Worm (Caenorhabditis elegans) whole organism, midembryonic: Measurements from ENCODE around the gene K03B8.4.
"Not testable (repeated sequence)": the region's sequence is repeated elsewhere in the genome, so short reads cannot be mapped to it uniquely, and the experiment has no call there.

ENCODE experiments used
- T22C8.4 ChIP-seq: fragments of 200-800 bp; sonication (Bioruptor generic); IDR thresholded peaks from 2 replicates; pipeline ENCODE4 v1.3.6; 2022; ENCODE audit warnings: missing genetic modification characterization, missing compliant biosample characterization
- cog-1 ChIP-seq: sonication (generic microtip); optimal IDR thresholded peaks from 2 replicates; lab custom pipeline; 2016; ENCODE audit warnings: missing genetic modification characterization, missing compliant biosample characterization
- flt-1 ChIP-seq: fragments of 200-800 bp; sonication (Bioruptor generic); IDR thresholded peaks from 2 replicates; pipeline ENCODE4 v1.3.6; 2022; ENCODE audit warnings: missing genetic modification characterization, missing compliant biosample characterization
- klf-2 ChIP-seq: fragments of 200-800 bp; sonication (Bioruptor generic); conservative IDR thresholded peaks from 2 replicates; pipeline ENCODE4 v1.3.6; 2022; ENCODE audit warnings: missing genetic modification reagents, missing genetic modification characterization, missing compliant biosample characterization
- med-1 ChIP-seq: sonication (generic microtip); optimal IDR thresholded peaks from 2 replicates; lab custom pipeline; 2017; ENCODE audit warnings: missing genetic modification characterization, mild to moderate bottlenecking, missing compliant biosample characterization, antibody characterized with exemption, missing genetic modification reagents; ENCODE audit not compliant: insufficient read depth
- ref-1 ChIP-seq: fragments of 200-800 bp; sonication (Bioruptor generic); conservative IDR thresholded peaks from 2 replicates; pipeline ENCODE4 v1.3.6; 2022; ENCODE audit warnings: missing genetic modification reagents, missing genetic modification characterization, missing compliant biosample characterization
- tab-1 ChIP-seq: fragments of 200-800 bp; sonication (Bioruptor generic); IDR thresholded peaks from 2 replicates; pipeline ENCODE4 v1.3.6; 2022; ENCODE audit warnings: missing genetic modification characterization, missing compliant biosample characterization
- ztf-23 ChIP-seq: fragments of 200-800 bp; sonication (Bioruptor generic); IDR thresholded peaks from 2 replicates; pipeline ENCODE4 v1.3.6; 2022; ENCODE audit warnings: missing genetic modification reagents, missing genetic modification characterization, missing compliant biosample characterization
- ztf-29 ChIP-seq: fragments of 200-800 bp; sonication (Bioruptor generic); IDR thresholded peaks from 2 replicates; pipeline ENCODE4 v1.3.6; 2022; ENCODE audit warnings: missing genetic modification reagents, missing genetic modification characterization, missing compliant biosample characterization

The K03B8.4 gene

DNA sequence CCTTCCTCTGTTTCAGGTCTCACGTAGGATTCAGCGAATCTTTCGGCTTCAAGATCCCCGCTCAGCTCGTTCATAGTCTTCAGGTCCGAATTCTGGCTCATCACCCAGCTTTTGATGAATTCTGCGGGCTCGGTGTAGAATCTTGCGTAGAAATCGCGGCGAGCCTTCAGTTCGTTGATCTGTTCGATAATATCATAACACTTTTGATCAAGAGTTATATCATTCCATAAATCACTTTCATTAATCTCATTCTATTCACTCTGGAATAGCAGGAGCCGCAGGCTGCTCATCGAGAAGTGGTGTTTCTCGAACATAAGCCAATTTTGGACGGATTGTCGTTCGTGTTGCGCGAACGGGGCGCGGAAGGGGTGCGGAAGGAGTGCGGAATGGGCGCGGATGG lies at the start of gene K03B8.4:
Gene K03B8.4 (minus strand): TSS at position 101 of the 400 bp plus-strand sequence.
- not testable (repeated sequence) for TF ChIP-seq ztf-23 (GFP tag; lab: Robert Waterston, UW); tab-1; ref-1

DNA sequence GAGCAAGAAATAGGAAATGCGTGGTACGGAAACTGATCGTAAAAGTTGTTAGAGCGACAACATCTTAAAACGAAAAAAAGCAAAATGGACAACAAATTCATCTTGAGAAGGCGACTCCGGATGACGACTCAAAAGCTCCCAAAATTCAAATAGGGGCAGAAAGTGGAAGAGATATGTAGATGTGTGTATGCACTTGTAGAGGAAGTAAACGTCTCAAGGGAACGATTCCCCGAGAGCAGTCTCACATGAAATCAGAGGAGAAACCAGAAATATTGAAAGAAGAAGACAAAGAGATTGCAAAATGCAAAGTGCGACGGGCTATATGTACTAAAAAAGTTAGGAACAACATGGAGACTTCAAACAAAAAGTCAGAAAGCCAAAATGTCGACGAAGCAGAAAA lies 48.6 kb upstream of the K03B8.4 start, which contains the start of gene F57B7.2:
Gene F57B7.2 (minus strand): TSS at position 101 of the 400 bp plus-strand sequence.
- TF ChIP-seq cog-1 (no peak), ztf-29 (GFP tag; lab: Robert Waterston, UW) (no peak), T22C8.4 (no peak), ztf-23 (GFP tag; lab: Robert Waterston, UW) (no peak), flt-1 (no peak), tab-1 (no peak), med-1 (GFP tag; lab: Kevin White, UChicago) (no peak), klf-2 (GFP tag; lab: Robert Waterston, UW) (no peak)

DNA sequence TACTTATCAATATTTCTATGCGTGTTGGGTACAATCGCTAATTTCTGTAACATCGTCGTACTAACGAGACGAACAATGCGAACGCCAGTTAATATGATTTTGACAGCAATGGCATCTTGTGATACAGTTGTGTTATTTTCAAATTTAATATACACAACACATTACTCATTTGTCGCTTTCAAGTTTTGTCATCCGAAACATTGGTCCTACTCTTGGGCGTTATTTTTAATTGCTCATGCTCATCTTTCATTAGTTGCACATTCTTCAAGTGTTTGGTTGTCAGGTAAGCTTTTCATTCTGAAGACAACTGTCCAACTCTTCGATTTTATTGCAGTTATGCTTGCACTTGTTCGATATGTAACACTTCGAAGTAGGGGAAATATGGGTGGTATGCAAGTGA lies 44.3 kb upstream of the K03B8.4 start:
- TF ChIP-seq klf-2 (GFP tag; lab: Robert Waterston, UW) = no peak
- TF ChIP-seq ztf-29 (GFP tag; lab: Robert Waterston, UW) = no peak
- no peak for TF ChIP-seq ztf-23 (GFP tag; lab: Robert Waterston, UW)
- TF ChIP-seq ref-1 = no peak
- no peak for TF ChIP-seq tab-1
- no peak for TF ChIP-seq flt-1
- no peak for TF ChIP-seq med-1 (GFP tag; lab: Kevin White, UChicago)
- TF ChIP-seq T22C8.4 = no peak
- TF ChIP-seq cog-1 = no peak

DNA sequence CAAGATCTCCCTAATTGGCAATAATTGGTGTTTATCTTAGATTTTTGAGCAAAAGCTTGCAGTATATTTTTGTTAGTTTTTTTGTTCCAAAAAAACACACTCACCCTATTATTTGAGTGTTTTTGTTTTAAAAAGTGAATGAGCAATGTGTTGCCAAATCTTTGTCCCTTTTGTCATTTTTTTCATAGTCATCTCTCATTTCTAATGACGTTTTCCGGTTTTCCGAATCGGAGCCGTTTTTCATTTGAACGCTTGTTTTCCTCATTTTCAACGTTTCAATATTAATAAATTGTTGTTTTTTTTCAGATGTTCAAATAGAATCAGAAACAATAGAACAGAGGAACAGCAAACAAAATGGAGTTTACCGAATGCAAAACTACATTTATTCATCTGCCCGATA lies 43.5 kb upstream of the K03B8.4 start, which contains the start of gene dmsr-1:
Gene dmsr-1 (plus strand): TSS at position 301 of the 400 bp plus-strand sequence.
- TF ChIP-seq flt-1 (no peak), klf-2 (GFP tag; lab: Robert Waterston, UW) (no peak), ref-1 (no peak), tab-1 (no peak)

ce11 chrV:11436407-11436806 lies 41.5 kb upstream of the K03B8.4 start:
- TF ChIP-seq ztf-23 (GFP tag; lab: Robert Waterston, UW) (no peak), tab-1 (no peak), cog-1 (no peak), ztf-29 (GFP tag; lab: Robert Waterston, UW) (no peak), ref-1 (no peak), med-1 (GFP tag; lab: Kevin White, UChicago) (no peak), flt-1 (no peak), klf-2 (GFP tag; lab: Robert Waterston, UW) (no peak), T22C8.4 (no peak)

- TF ChIP-seq ref-1 (no peak), tab-1 (no peak), ztf-29 (GFP tag; lab: Robert Waterston, UW) (no peak), flt-1 (no peak), cog-1 (no peak)
These were observed 40.3 kb upstream of the K03B8.4 start for ce11 chrV:11435242-11435641.

ce11 chrV:11430823-11431222 lies 35.9 kb upstream of the K03B8.4 start:
- no peak for TF ChIP-seq ref-1
- TF ChIP-seq tab-1 = no peak
- TF ChIP-seq med-1 (GFP tag; lab: Kevin White, UChicago) = no peak
- no peak for TF ChIP-seq ztf-29 (GFP tag; lab: Robert Waterston, UW)
- TF ChIP-seq cog-1 = no peak
- no peak for TF ChIP-seq T22C8.4
- no peak for TF ChIP-seq flt-1
- TF ChIP-seq klf-2 (GFP tag; lab: Robert Waterston, UW) = no peak
- no peak for TF ChIP-seq ztf-23 (GFP tag; lab: Robert Waterston, UW)

- TF ChIP-seq T22C8.4 (no peak), ztf-23 (GFP tag; lab: Robert Waterston, UW) (no peak), ztf-29 (GFP tag; lab: Robert Waterston, UW) (no peak), klf-2 (GFP tag; lab: Robert Waterston, UW) (no peak), cog-1 (no peak), flt-1 (no peak), med-1 (GFP tag; lab: Kevin White, UChicago) (no peak), tab-1 (no peak), ref-1 (no peak)
These were observed 33.8 kb upstream of the K03B8.4 start for ce11 chrV:11428728-11429127.

DNA sequence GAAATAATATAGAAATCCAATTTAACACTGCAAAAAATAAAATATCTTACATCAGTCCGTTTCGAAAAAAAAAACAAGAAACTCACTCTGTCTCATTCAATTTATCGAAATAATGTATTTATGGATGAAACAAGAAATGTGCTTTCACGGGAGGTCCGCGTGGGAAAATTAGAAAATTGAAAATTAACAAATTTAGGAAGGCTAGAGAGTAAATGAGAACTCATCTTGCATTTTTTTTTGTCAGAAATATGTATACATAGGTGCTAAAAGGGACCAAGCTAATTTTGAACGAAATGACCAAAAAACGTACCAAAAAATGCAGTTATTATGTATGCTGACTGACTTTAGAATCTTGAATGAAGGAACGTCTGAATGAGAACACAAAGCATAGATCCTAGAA lies 29.6 kb upstream of the K03B8.4 start, which contains the start of gene T26H10.2:
Gene T26H10.2 (minus strand): TSS at position 101 of the 400 bp plus-strand sequence.
- no peak for TF ChIP-seq ztf-29 (GFP tag; lab: Robert Waterston, UW)
- TF ChIP-seq T22C8.4 = no peak
- no peak for TF ChIP-seq ref-1
- no peak for TF ChIP-seq ztf-23 (GFP tag; lab: Robert Waterston, UW)
- no peak for TF ChIP-seq flt-1
- no peak for TF ChIP-seq klf-2 (GFP tag; lab: Robert Waterston, UW)
- no peak for TF ChIP-seq tab-1
- no peak for TF ChIP-seq med-1 (GFP tag; lab: Kevin White, UChicago)
- no peak for TF ChIP-seq cog-1

ce11 chrV:11421605-11422004 lies 26.7 kb upstream of the K03B8.4 start, which contains the start of gene des-2:
Gene des-2, minus strand, starts transcription at chrV:11421705.
- no peak for TF ChIP-seq ref-1
- no peak for TF ChIP-seq ztf-29 (GFP tag; lab: Robert Waterston, UW)
- no peak for TF ChIP-seq flt-1
- no peak for TF ChIP-seq med-1 (GFP tag; lab: Kevin White, UChicago)
- TF ChIP-seq klf-2 (GFP tag; lab: Robert Waterston, UW) = no peak
- TF ChIP-seq ztf-23 (GFP tag; lab: Robert Waterston, UW) = no peak
- TF ChIP-seq tab-1 = no peak
- no peak for TF ChIP-seq T22C8.4
- TF ChIP-seq cog-1 = no peak

- TF ChIP-seq ztf-29 (GFP tag; lab: Robert Waterston, UW) (no peak), klf-2 (GFP tag; lab: Robert Waterston, UW) (no peak), T22C8.4 (no peak), ztf-23 (GFP tag; lab: Robert Waterston, UW) (no peak), cog-1 (no peak), ref-1 (no peak)
These were observed 20.1 kb upstream of the K03B8.4 start, which contains the start of gene deg-3 for ce11 chrV:11415059-11415458. Gene deg-3, minus strand, starts transcription at chrV:11415159.
